Worm (Caenorhabditis elegans) whole organism, L4 larva: ENCODE data around the gene DH11.5.

Source experiments
- aly-2 ChIP-seq: sonication (generic microtip); optimal IDR thresholded peaks from 2 replicates; lab custom pipeline; 2018; ENCODE audit warnings: missing biosample characterization, missing genetic modification characterization
- zag-1 ChIP-seq: fragments of 150-350 bp; optimal IDR thresholded peaks from 2 replicates; lab custom pipeline; 2014; ENCODE audit warnings: missing biosample characterization, missing genetic modification characterization
- ztf-11 ChIP-seq: fragments of 150-350 bp; optimal IDR thresholded peaks from 2 replicates; lab custom pipeline; 2014; ENCODE audit warnings: missing biosample characterization, missing genetic modification characterization

ce11 chrII:8035667-8036066, 59.3 kb downstream of the DH11.5 start, which contains the start of gene sap-49:
- TF ChIP-seq ztf-11 (tag; lab: Kevin White, UChicago) (no peak), aly-2 (no peak), zag-1 (tag; lab: Kevin White, UChicago) (no peak)
